Worm (Caenorhabditis elegans) whole organism, L2 larva: ENCODE results near the gene T28A11.13.

Experiments
- alr-1 ChIP-seq: fragments of 150-350 bp; optimal IDR thresholded peaks from 2 replicates; lab custom pipeline; 2014; ENCODE audit warnings: missing biosample characterization, missing genetic modification characterization
- aly-2 ChIP-seq: fragments of 150-350 bp; optimal IDR thresholded peaks from 2 replicates; lab custom pipeline; 2014; ENCODE audit warnings: missing biosample characterization, missing genetic modification characterization
- ama-1 ChIP-seq: fragments of 150-350 bp; optimal IDR thresholded peaks from 2 replicates; lab custom pipeline; 2018; ENCODE audit warnings: inconsistent platforms
- elt-1 ChIP-seq: fragments of 150-350 bp; optimal IDR thresholded peaks from 2 replicates; lab custom pipeline; 2014; ENCODE audit warnings: missing biosample characterization, missing genetic modification characterization
- fos-1 ChIP-seq: fragments of 150-350 bp; optimal IDR thresholded peaks from 2 replicates; lab custom pipeline; 2014; ENCODE audit warnings: missing biosample characterization, missing genetic modification characterization
- lin-11 ChIP-seq: fragments of 150-350 bp; sonication (generic microtip); optimal IDR thresholded peaks from 2 replicates; lab custom pipeline; 2014; ENCODE audit warnings: missing biosample characterization, missing genetic modification characterization, inconsistent platforms, mixed read lengths
- mdl-1 ChIP-seq, 2 experiments: fragments of 150-350 bp in 1 of 2; sonication (generic microtip) in 1 of 2; optimal IDR thresholded peaks; 2 replicates each; lab custom pipeline; 2017; ENCODE audit warnings: missing biosample characterization in 2 of 2, missing genetic modification characterization in 2 of 2
- nhr-23 ChIP-seq: fragments of 150-350 bp; optimal IDR thresholded peaks from 2 replicates; lab custom pipeline; 2014; ENCODE audit warnings: missing biosample characterization, missing genetic modification reagents, missing genetic modification characterization
- nhr-237 ChIP-seq: fragments of 150-350 bp; optimal IDR thresholded peaks from 2 replicates; lab custom pipeline; 2014; ENCODE audit warnings: missing biosample characterization, missing genetic modification characterization
- unc-39 ChIP-seq: fragments of 150-350 bp; optimal IDR thresholded peaks from 2 replicates; lab custom pipeline; 2014; ENCODE audit warnings: missing biosample characterization, missing genetic modification characterization
- unc-62 ChIP-seq: fragments of 150-350 bp; optimal IDR thresholded peaks from 2 replicates; lab custom pipeline; 2014; ENCODE audit warnings: missing biosample characterization, missing genetic modification reagents, missing genetic modification characterization

DNA sequence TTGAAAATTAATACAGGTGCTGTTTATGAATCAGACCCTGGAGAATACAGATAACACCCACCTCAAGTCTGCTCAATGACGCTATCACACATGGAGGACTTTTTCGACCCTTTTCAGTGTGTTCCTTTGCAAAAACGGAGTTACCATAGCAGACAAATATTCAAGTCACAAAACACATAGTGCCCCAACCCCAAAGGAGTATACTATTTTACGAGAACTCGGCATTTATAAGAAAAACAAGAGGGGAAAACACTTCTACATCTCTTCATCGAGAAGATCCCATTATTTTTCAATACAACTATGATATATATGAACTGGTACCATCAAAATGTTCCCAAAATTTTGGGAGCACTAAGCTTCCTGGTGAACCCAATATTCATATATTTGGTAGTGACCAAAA lies 5.3 kb downstream of the T28A11.13 start, which contains the start of gene srj-7:
- TF ChIP-seq nhr-23 (tag; lab: Kevin White, UChicago): no peak
- TF ChIP-seq elt-1: no peak
- TF ChIP-seq aly-2 (tag; lab: Kevin White, UChicago): no peak
- TF ChIP-seq alr-1 (tag; lab: Kevin White, UChicago): no peak
- TF ChIP-seq mdl-1 (tag; optimal IDR thresholded peaks at IDR 0.05; lab: Kevin White, UChicago): no peak
- TF ChIP-seq unc-62 (GFP tag; lab: Kevin White, UChicago): no peak
- no peak for TF ChIP-seq unc-39 (tag; lab: Kevin White, UChicago)
- no peak for TF ChIP-seq ama-1 (lab: Kevin White, UChicago)
- TF ChIP-seq fos-1: no peak
- TF ChIP-seq nhr-237 (tag; lab: Kevin White, UChicago): no peak
- no peak for TF ChIP-seq lin-11 (tag; lab: Kevin White, UChicago)
